Fruit fly (Drosophila melanogaster) whole organism, embryonic: ENCODE results near the gene GCS2alpha.

Experiments
- Atf6 ChIP-seq: fragments of 200-800 bp; sonication (Bioruptor generic); IDR thresholded peaks from 2 replicates; pipeline ENCODE4 v1.3.6; 2022; ENCODE audit warnings: missing biosample characterization, missing genetic modification characterization
- CG10267 ChIP-seq: fragments of 200-800 bp; sonication (Bioruptor generic); optimal IDR thresholded peaks from 2 replicates; lab custom pipeline; 2018; ENCODE audit warnings: missing biosample characterization, mild to moderate bottlenecking, missing genetic modification characterization, moderate library complexity
- CG10366 ChIP-seq: fragments of 200-800 bp; sonication (Bioruptor generic); IDR thresholded peaks from 2 replicates; pipeline ENCODE4 v1.3.6; 2022; ENCODE audit warnings: missing biosample characterization, missing genetic modification characterization
- CG10654 ChIP-seq: fragments of 200-800 bp; sonication (Bioruptor generic); optimal IDR thresholded peaks from 2 replicates; lab custom pipeline; 2016; ENCODE audit warnings: missing biosample characterization, missing genetic modification characterization
- CG12236 ChIP-seq: fragments of 200-800 bp; sonication (Bioruptor generic); optimal IDR thresholded peaks from 2 replicates; lab custom pipeline; 2016; ENCODE audit warnings: missing biosample characterization, missing genetic modification characterization
- CG14860 ChIP-seq: fragments of 200-800 bp; sonication (Bioruptor generic); IDR thresholded peaks from 3 replicates; pipeline ENCODE4 v1.3.6; 2022; ENCODE audit warnings: missing biosample characterization, missing genetic modification characterization; ENCODE audit not compliant: partially characterized antibody
- CG15073 ChIP-seq: fragments of 200-800 bp; sonication (Bioruptor generic); optimal IDR thresholded peaks from 2 replicates; lab custom pipeline; 2016; ENCODE audit warnings: missing biosample characterization, missing genetic modification characterization
- CG1647 ChIP-seq: fragments of 200-800 bp; sonication (Bioruptor generic); optimal IDR thresholded peaks from 3 replicates; lab custom pipeline; 2016; ENCODE audit warnings: missing biosample characterization, missing genetic modification characterization
- CG18619 ChIP-seq: fragments of 200-800 bp; sonication (Bioruptor generic); optimal IDR thresholded peaks from 3 replicates; lab custom pipeline; 2017; ENCODE audit warnings: missing biosample characterization, mild to moderate bottlenecking, missing genetic modification characterization
- CG2129 ChIP-seq: fragments of 200-800 bp; sonication (Bioruptor generic); IDR thresholded peaks from 2 replicates; pipeline ENCODE4 v1.3.6; 2022; ENCODE audit warnings: missing biosample characterization, missing genetic modification characterization; ENCODE audit not compliant: partially characterized antibody
- CG2199 ChIP-seq: fragments of 200-800 bp; sonication (Bioruptor generic); IDR thresholded peaks from 3 replicates; pipeline ENCODE4 v1.3.6; 2022; ENCODE audit warnings: missing biosample characterization, missing genetic modification characterization
- CG34224 ChIP-seq: fragments of 200-800 bp; sonication (Bioruptor generic); IDR thresholded peaks from 3 replicates; pipeline ENCODE4 v1.3.6; 2022; ENCODE audit warnings: missing biosample characterization, missing genetic modification characterization; ENCODE audit not compliant: partially characterized antibody
- CG43689 ChIP-seq: fragments of 200-800 bp; sonication (Bioruptor generic); IDR thresholded peaks from 2 replicates; pipeline ENCODE4 v1.3.6; 2022; ENCODE audit warnings: missing biosample characterization, missing genetic modification characterization
- CG4424 ChIP-seq: fragments of 200-800 bp; sonication (Bioruptor generic); optimal IDR thresholded peaks from 3 replicates; lab custom pipeline; 2016; ENCODE audit warnings: missing biosample characterization, missing genetic modification characterization
- CG5953 ChIP-seq: fragments of 200-800 bp; sonication (Bioruptor generic); IDR thresholded peaks from 2 replicates; pipeline ENCODE4 v1.3.6; 2022; ENCODE audit warnings: missing biosample characterization, missing genetic modification characterization
- CG6254 ChIP-seq: fragments of 200-800 bp; sonication (Bioruptor generic); optimal IDR thresholded peaks from 3 replicates; lab custom pipeline; 2017; ENCODE audit warnings: mild to moderate bottlenecking, missing biosample characterization, missing genetic modification reagents, missing genetic modification characterization
- CG6683 ChIP-seq: fragments of 200-800 bp; sonication (Bioruptor generic); optimal IDR thresholded peaks from 2 replicates; lab custom pipeline; 2017; ENCODE audit warnings: missing biosample characterization, mild to moderate bottlenecking, missing genetic modification characterization, missing genetic modification reagents
- CG8944 ChIP-seq: fragments of 200-800 bp; sonication (Bioruptor generic); optimal IDR thresholded peaks from 3 replicates; lab custom pipeline; 2016; ENCODE audit warnings: missing biosample characterization, missing genetic modification characterization
- CG9437 ChIP-seq: fragments of 200-800 bp; sonication (Bioruptor generic); optimal IDR thresholded peaks from 2 replicates; lab custom pipeline; 2018; ENCODE audit warnings: missing biosample characterization, mild to moderate bottlenecking, missing genetic modification characterization
- CG9609 ChIP-seq: fragments of 200-800 bp; sonication (Bioruptor generic); optimal IDR thresholded peaks from 3 replicates; lab custom pipeline; 2016; ENCODE audit warnings: missing biosample characterization, missing genetic modification characterization
- Drgx ChIP-seq: fragments of 200-800 bp; sonication (Bioruptor generic); IDR thresholded peaks from 2 replicates; pipeline ENCODE4 v1.3.6; 2022; ENCODE audit warnings: missing biosample characterization, missing genetic modification characterization
- Max ChIP-seq: fragments of 200-800 bp; sonication (Bioruptor generic); optimal IDR thresholded peaks from 2 replicates; lab custom pipeline; 2016; ENCODE audit warnings: missing biosample characterization, mild to moderate bottlenecking, missing genetic modification characterization
- bbx ChIP-seq: fragments of 200-800 bp; sonication (Bioruptor generic); IDR thresholded peaks from 2 replicates; pipeline ENCODE4 v1.3.6; 2022; ENCODE audit warnings: missing biosample characterization, missing genetic modification characterization; ENCODE audit not compliant: partially characterized antibody
- bcd ChIP-seq: fragments of 200-800 bp; sonication (Bioruptor generic); optimal IDR thresholded peaks from 2 replicates; lab custom pipeline; 2017; ENCODE audit warnings: missing biosample characterization, mild to moderate bottlenecking, missing genetic modification characterization
- bsh ChIP-seq, 2 experiments: fragments of 200-800 bp; sonication (Bioruptor generic); optimal IDR thresholded peaks; 2 replicates each; lab custom pipeline; 2017 to 2018; ENCODE audit warnings: mild to moderate bottlenecking in 2 of 2, missing biosample characterization in 2 of 2, missing genetic modification characterization in 2 of 2, moderate library complexity in 1 of 2
- caup ChIP-seq: fragments of 200-800 bp; sonication (Bioruptor generic); optimal IDR thresholded peaks from 3 replicates; lab custom pipeline; 2017; ENCODE audit warnings: missing biosample characterization, mild to moderate bottlenecking, missing genetic modification characterization, moderate library complexity; ENCODE audit not compliant: severe bottlenecking
- chif ChIP-seq, 2 experiments: fragments of 200-800 bp; sonication (Bioruptor generic); optimal IDR thresholded peaks; 3 replicates each; lab custom pipeline; 2016; ENCODE audit warnings: missing biosample characterization in 2 of 2, missing genetic modification characterization in 2 of 2
- chn ChIP-seq: fragments of 200-800 bp; sonication (Bioruptor generic); optimal IDR thresholded peaks from 2 replicates; lab custom pipeline; 2016; ENCODE audit warnings: missing biosample characterization, missing genetic modification characterization
- dati ChIP-seq: fragments of 200-800 bp; sonication (Bioruptor generic); IDR thresholded peaks from 2 replicates; pipeline ENCODE4 v1.3.6; 2022; ENCODE audit warnings: missing biosample characterization, missing genetic modification characterization
- ftz-f1 ChIP-seq: fragments of 200-800 bp; sonication (Bioruptor generic); optimal IDR thresholded peaks from 2 replicates; lab custom pipeline; 2016; ENCODE audit warnings: missing biosample characterization, missing genetic modification characterization
- klu ChIP-seq: fragments of 200-800 bp; sonication (Bioruptor generic); IDR thresholded peaks from 2 replicates; pipeline ENCODE4 v1.3.6; 2022; ENCODE audit warnings: missing biosample characterization, missing genetic modification characterization
- nom ChIP-seq: fragments of 200-800 bp; sonication (Bioruptor generic); optimal IDR thresholded peaks from 2 replicates; lab custom pipeline; 2017; ENCODE audit warnings: missing biosample characterization, missing genetic modification characterization, mild to moderate bottlenecking, moderate library complexity, missing genetic modification reagents
- ssp ChIP-seq: fragments of 200-800 bp; sonication (Bioruptor generic); IDR thresholded peaks from 2 replicates; pipeline ENCODE4 v1.3.6; 2022; ENCODE audit warnings: missing biosample characterization, missing genetic modification characterization
- stwl ChIP-seq: fragments of 200-800 bp; sonication (Bioruptor generic); optimal IDR thresholded peaks from 3 replicates; lab custom pipeline; 2018; ENCODE audit warnings: missing biosample characterization, mild to moderate bottlenecking, missing genetic modification characterization, moderate library complexity
- tin ChIP-seq: fragments of 200-800 bp; sonication (Bioruptor generic); optimal IDR thresholded peaks from 3 replicates; lab custom pipeline; 2016; ENCODE audit warnings: missing biosample characterization, missing genetic modification characterization
- wek ChIP-seq: fragments of 200-800 bp; sonication (Bioruptor generic); optimal IDR thresholded peaks from 3 replicates; lab custom pipeline; 2018; ENCODE audit warnings: missing biosample characterization, mild to moderate bottlenecking, missing genetic modification characterization, moderate library complexity
- zen2 ChIP-seq: fragments of 200-800 bp; sonication (Bioruptor generic); IDR thresholded peaks from 3 replicates; pipeline ENCODE4 v1.3.6; 2022; ENCODE audit warnings: missing biosample characterization, missing genetic modification characterization; ENCODE audit not compliant: partially characterized antibody

Gene GCS2alpha

DNA sequence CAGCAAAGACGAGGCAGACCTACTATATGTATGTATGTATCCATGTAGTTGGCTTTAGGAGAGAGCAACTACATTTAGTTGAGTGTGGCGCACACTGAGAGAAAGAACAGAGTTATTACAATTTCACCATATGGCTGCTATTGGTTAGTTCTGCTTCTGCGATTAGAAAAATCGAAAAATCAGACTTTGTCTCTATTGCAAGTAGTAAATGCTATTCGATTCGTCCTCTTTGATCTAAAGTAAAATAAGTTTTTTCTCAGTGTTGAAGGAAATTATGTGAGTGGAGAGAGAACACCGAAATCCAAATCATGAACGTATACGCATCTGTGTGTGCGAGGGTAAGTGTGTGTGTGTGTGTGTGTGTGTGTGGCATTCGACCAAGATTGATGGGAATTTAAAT is 11.2 kb downstream of the GCS2alpha start (continued):
- TF ChIP-seq CG18619 (GFP tag; lab: Kevin White, UChicago) (peak; percentile 44), CG14860 (GFP tag; lab: Robert Waterston, UW) (no peak), Atf6 (GFP tag; lab: Robert Waterston, UW) (peak; percentile 55; the same call in 1 of the 2 replicates), dati (GFP tag; lab: Robert Waterston, UW) (peak; percentile 68; the same call in 1 of the 2 replicates), CG1647 (peak; percentile 78), CG5953 (GFP tag; lab: Robert Waterston, UW) (no peak), bcd (GFP tag; lab: Kevin White, UChicago) (peak; percentile 81), CG10654 (GFP tag; lab: Kevin White, UChicago) (peak; percentile 86), CG6254 (GFP tag; lab: Kevin White, UChicago) (peak; percentile 81), tin (GFP tag; lab: Kevin White, UChicago) (peak; percentile 90), chif (GFP tag; optimal IDR thresholded peaks at IDR 0.05; lab: Kevin White, UChicago) (peak; percentile 84 to 90), zen2 (GFP tag; lab: Robert Waterston, UW) (no peak), klu (GFP tag; lab: Robert Waterston, UW) (peak; percentile 51), Max (GFP tag; lab: Kevin White, UChicago) (peak; percentile 66), chn (GFP tag; lab: Kevin White, UChicago) (peak; percentile 74), caup (GFP tag; lab: Kevin White, UChicago) (peak; percentile 60)

DNA sequence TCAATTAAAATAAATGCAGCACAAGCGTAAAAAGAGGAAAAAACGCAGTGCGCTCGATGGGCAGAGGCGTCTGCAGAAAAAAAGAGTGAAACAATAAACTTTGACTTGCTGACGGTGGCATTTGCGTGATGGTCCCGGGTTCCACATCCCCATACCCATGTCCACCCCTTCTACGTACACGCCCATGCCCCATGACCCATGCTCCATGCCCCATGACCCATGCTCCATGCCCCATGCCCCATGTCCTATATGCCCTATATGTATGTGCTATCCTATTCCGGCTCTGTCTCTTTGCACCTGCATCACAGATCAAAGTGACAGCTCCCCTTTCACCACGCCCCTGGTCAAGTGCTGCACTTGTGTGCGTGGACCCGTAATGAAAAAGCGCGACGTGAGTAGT is 13.1 kb downstream of the GCS2alpha start:
- TF ChIP-seq CG15073 (GFP tag; lab: Kevin White, UChicago) (no peak), ssp (no peak), bbx (GFP tag; lab: Robert Waterston, UW) (no peak), CG12236 (GFP tag; lab: Kevin White, UChicago) (no peak), CG9609 (GFP tag; lab: Kevin White, UChicago) (no peak), nom (peak; percentile 51), CG34224 (GFP tag; lab: Robert Waterston, UW) (no peak), Drgx (peak; percentile 27; the same call in 1 of the 2 replicates), CG43689 (GFP tag; lab: Robert Waterston, UW) (no peak), CG8944 (GFP tag; lab: Kevin White, UChicago) (no peak), bsh (GFP tag; optimal IDR thresholded peaks at IDR 0.05; lab: Kevin White, UChicago) (peak in 1 of 2 experiments; percentile 38)
- TF ChIP-seq, all 482 proteins: peak for 3

DNA sequence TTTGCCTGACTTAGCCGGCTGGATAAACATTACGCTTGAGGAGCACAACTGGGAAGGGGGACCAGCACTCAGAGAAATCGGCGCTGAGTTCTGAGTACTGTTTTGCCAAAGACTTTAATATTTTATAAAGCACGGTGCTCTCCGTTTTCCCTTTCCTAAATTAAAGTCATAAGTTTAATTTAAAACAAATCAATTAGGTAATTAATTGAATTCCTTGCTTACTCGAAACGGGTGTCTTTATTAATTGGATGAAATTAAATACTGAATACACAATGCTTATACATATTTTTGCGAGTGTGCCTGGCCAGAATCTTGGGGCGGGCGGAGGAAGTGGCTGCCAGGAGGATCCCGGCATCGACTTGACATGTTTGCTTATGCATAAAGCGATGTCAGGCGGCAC is 15.1 kb downstream of the GCS2alpha start:
- TF ChIP-seq CG6683 = no peak
- TF ChIP-seq CG4424 (GFP tag; lab: Kevin White, UChicago) = no peak
- no peak for TF ChIP-seq CG2199 (GFP tag; lab: Robert Waterston, UW)
- TF ChIP-seq CG10366 (GFP tag; lab: Robert Waterston, UW) = no peak
- no peak for TF ChIP-seq CG9437 (GFP tag; lab: Kevin White, UChicago)
- no peak for TF ChIP-seq stwl (tag; lab: Kevin White, UChicago)
- no peak for TF ChIP-seq CG10267
- no peak for TF ChIP-seq CG9609 (GFP tag; lab: Kevin White, UChicago)
- TF ChIP-seq CG2129 (GFP tag; lab: Robert Waterston, UW) = no peak
- no peak for TF ChIP-seq wek (GFP tag; lab: Kevin White, UChicago)
- no peak for TF ChIP-seq ftz-f1 (GFP tag; lab: Kevin White, UChicago)
